Worm (Caenorhabditis elegans): ENCODE results near the gene srw-102.

Gene srw-102

DNA sequence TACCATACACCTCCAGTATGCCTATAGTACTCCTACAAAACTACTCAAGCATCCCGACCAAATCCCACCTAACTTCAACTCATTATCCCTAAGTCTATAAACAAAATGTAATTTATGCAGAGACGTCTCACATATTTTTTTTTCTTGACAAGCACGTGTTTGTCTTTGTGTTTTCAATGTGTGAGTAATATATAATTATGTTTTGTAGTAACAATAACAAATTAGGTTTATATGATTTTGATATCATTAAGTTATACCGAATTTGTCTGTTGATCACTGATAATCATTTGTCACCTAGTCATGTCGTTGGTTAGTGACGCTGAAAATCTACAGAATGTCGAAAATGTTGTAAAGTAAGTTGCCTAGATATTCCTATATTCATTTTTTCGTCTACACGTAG lies at the start of gene srw-102:
Gene srw-102 (plus strand): TSS at position 301 of the 400 bp plus-strand sequence.
- TF ChIP-seq T23F11.4 (GFP tag; optimal IDR thresholded peaks at IDR 0.05) (no peak), ztf-16 (tag; optimal IDR thresholded peaks at IDR 0.05) (no peak), pqm-1 (tag; optimal IDR thresholded peaks at IDR 0.05) (no peak), dmd-4 (tag; optimal IDR thresholded peaks at IDR 0.05; ENCODE audit: borderline replicate concordance) (no peak), elt-2 (tag; optimal IDR thresholded peaks at IDR 0.05) (no peak), hlh-6 (tag; optimal IDR thresholded peaks at IDR 0.05) (no peak), fkh-6 (tag; optimal IDR thresholded peaks at IDR 0.05) (no peak), ahr-1 (tag; optimal IDR thresholded peaks at IDR 0.05) (no peak)

- TF ChIP-seq ceh-30 (tag; optimal IDR thresholded peaks at IDR 0.05), result no peak
- TF ChIP-seq ttx-3 (tag; optimal IDR thresholded peaks at IDR 0.05), result no peak
- no peak for TF ChIP-seq npax-4 (tag; optimal IDR thresholded peaks at IDR 0.05)
- no peak for TF ChIP-seq zip-5 (tag; optimal IDR thresholded peaks at IDR 0.05)
- TF ChIP-seq unc-55 (GFP tag; optimal IDR thresholded peaks at IDR 0.05), result no peak
- TF ChIP-seq hlh-8 (tag; optimal IDR thresholded peaks at IDR 0.05), result no peak
- no peak for TF ChIP-seq C38D4.7 (GFP tag; optimal IDR thresholded peaks at IDR 0.05)
- TF ChIP-seq K02D7.2 (tag; optimal IDR thresholded peaks at IDR 0.05), result no peak
- no peak for TF ChIP-seq elt-4 (tag; optimal IDR thresholded peaks at IDR 0.05)
- no peak for TF ChIP-seq hlh-13 (GFP tag; optimal IDR thresholded peaks at IDR 0.05)
- no peak for TF ChIP-seq sdc-2 (tag; optimal IDR thresholded peaks at IDR 0.05)
- no peak for TF ChIP-seq lim-6 (tag; optimal IDR thresholded peaks at IDR 0.05)
- TF ChIP-seq ahr-1 (tag; optimal IDR thresholded peaks at IDR 0.05), result no peak
- no peak for TF ChIP-seq pha-2 (tag; optimal IDR thresholded peaks at IDR 0.05)
- TF ChIP-seq pqm-1 (tag; optimal IDR thresholded peaks at IDR 0.05), result no peak
- no peak for TF ChIP-seq mec-3 (tag; optimal IDR thresholded peaks at IDR 0.05; ENCODE audit: borderline replicate concordance)
- TF ChIP-seq unc-86 (tag; optimal IDR thresholded peaks at IDR 0.05), result no peak
Measured at ce11 chrV:1678228-1678627, 41.8 kb upstream of the srw-102 start, which contains the start of gene srw-98. Gene srw-98 (minus strand): TSS chrV:1678328.

DNA sequence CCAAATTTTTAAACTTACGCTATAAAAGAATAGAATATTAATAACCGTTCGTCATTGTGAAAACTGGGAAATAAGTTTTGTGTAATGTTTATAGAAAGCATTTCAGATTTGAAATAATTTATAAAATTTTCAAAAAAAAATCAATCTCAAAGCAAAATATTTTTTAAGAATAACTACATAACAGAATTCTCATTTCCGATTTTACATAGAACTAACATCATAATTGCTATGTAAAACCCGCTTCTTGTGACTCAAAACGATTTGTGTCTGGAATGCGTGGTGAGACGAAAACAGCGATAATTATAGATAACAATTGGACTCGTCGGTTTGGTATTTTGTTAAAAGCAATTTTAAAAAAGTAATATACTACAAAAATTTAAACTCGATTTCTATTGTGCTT lies 39.3 kb upstream of the srw-102 start, which contains the start of gene srw-91:
Gene srw-91 (minus strand): TSS at position 101 of the 400 bp plus-strand sequence.
- TF ChIP-seq hlh-13 (GFP tag; optimal IDR thresholded peaks at IDR 0.05), result no peak
- no peak for TF ChIP-seq C08G9.2 (tag; optimal IDR thresholded peaks at IDR 0.05)
- TF ChIP-seq pag-3 (tag; optimal IDR thresholded peaks at IDR 0.05; ENCODE audit: borderline replicate concordance), result no peak

DNA sequence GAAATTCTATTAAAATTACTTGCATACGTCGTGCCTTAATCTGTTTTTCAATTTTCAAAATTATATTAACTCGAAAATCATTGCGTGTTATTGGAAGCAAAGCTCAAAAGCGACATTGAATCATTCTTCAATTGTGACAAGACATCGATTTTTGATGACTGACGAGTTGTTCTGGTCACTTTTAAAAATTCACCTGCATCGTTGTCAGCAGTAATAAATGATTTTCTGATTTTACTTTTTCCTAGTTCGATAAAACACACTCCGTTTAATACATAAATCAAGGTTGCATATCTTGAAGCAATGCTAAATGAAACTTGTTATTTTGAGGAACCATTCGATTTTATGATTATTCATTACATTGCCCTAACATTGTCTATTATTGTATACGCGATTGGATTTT lies 37.7 kb upstream of the srw-102 start, which contains the start of gene srh-3:
Gene srh-3 (plus strand): TSS at position 301 of the 400 bp plus-strand sequence.
- TF ChIP-seq pag-3 (tag; optimal IDR thresholded peaks at IDR 0.05; ENCODE audit: borderline replicate concordance) (no peak), unc-55 (GFP tag; optimal IDR thresholded peaks at IDR 0.05) (no peak), dve-1 (tag; optimal IDR thresholded peaks at IDR 0.05) (no peak), hlh-13 (GFP tag; optimal IDR thresholded peaks at IDR 0.05) (no peak), hlh-30 (tag; optimal IDR thresholded peaks at IDR 0.05; ENCODE audit: insufficient read depth) (no peak), sdc-2 (tag; optimal IDR thresholded peaks at IDR 0.05) (no peak), nhr-11 (tag; optimal IDR thresholded peaks at IDR 0.05) (no peak), ceh-30 (tag; optimal IDR thresholded peaks at IDR 0.05) (no peak), lin-11 (tag; optimal IDR thresholded peaks at IDR 0.05) (no peak), pat-9 (tag; optimal IDR thresholded peaks at IDR 0.05) (no peak), unc-3 (GFP tag; conservative IDR thresholded peaks at IDR 0.05) (no peak), unc-3 (tag; optimal IDR thresholded peaks at IDR 0.05) (no peak), C08G9.2 (tag; optimal IDR thresholded peaks at IDR 0.05) (no peak), Y22D7AL.16 (tag; optimal IDR thresholded peaks at IDR 0.05) (no peak), ceh-24 (tag; optimal IDR thresholded peaks at IDR 0.05) (no peak), ceh-9 (tag; optimal IDR thresholded peaks at IDR 0.05) (no peak), odd-2 (tag; optimal IDR thresholded peaks at IDR 0.05) (no peak), ceh-45 (GFP tag; IDR thresholded peaks at IDR 0.05) (no peak), zip-5 (tag; optimal IDR thresholded peaks at IDR 0.05) (no peak)
